Fruit fly (Drosophila melanogaster): ENCODE measurements around the gene Pcyt2.

Pcyt2 gene

dm6 chr3L:1587140-1587849 lies 34.0 kb downstream of the Pcyt2 start (continued):
- TF ChIP-seq CG3163 (GFP tag; optimal IDR thresholded peaks at IDR 0.05) = peak; percentile 51
- TF ChIP-seq CG14860 (GFP tag; IDR thresholded peaks at IDR 0.05; ENCODE audit: partially characterized antibody) = no peak
- peak; percentile 72; the same call in 2 of the 3 replicates for TF ChIP-seq z (GFP tag; IDR thresholded peaks at IDR 0.05)
- peak; percentile 68 for TF ChIP-seq Nf-YC (tag; optimal IDR thresholded peaks at IDR 0.05)
- TF ChIP-seq CG33213 (GFP tag; optimal IDR thresholded peaks at IDR 0.05) = peak; percentile 69
- TF ChIP-seq CG7928 (GFP tag; optimal IDR thresholded peaks at IDR 0.05) = peak; percentile 39
- peak; percentile 46 for TF ChIP-seq CG14710 (tag; optimal IDR thresholded peaks at IDR 0.05)
- peak; percentile 64 for TF ChIP-seq slou (GFP tag; optimal IDR thresholded peaks at IDR 0.05)
- TF ChIP-seq wor (GFP tag; IDR thresholded peaks at IDR 0.05) = peak; percentile 50
- peak; percentile 89 for TF ChIP-seq ranshi (GFP tag; IDR thresholded peaks at IDR 0.05)
- peak; percentile 68 for TF ChIP-seq CG12104 (GFP tag; optimal IDR thresholded peaks at IDR 0.05)
- TF ChIP-seq sqz (GFP tag; optimal IDR thresholded peaks at IDR 0.05) = peak; percentile 38
- peak; percentile 79; the same call in 1 of the 2 replicates for TF ChIP-seq sim (GFP tag; IDR thresholded peaks at IDR 0.05)
- TF ChIP-seq Lim3 (GFP tag; IDR thresholded peaks at IDR 0.05) = peak; percentile 48; the same call in 1 of the 2 replicates
- peak; percentile 65 for TF ChIP-seq CG18619 (GFP tag; optimal IDR thresholded peaks at IDR 0.05)
- TF ChIP-seq HLHmδ (GFP tag; optimal IDR thresholded peaks at IDR 0.05) = no peak
- peak; percentile 94 for TF ChIP-seq dysf (GFP tag; IDR thresholded peaks at IDR 0.05)
- peak; percentile 92 for TF ChIP-seq tgo (GFP tag; IDR thresholded peaks at IDR 0.05)
- TF ChIP-seq ATbp (GFP tag; optimal IDR thresholded peaks at IDR 0.05) = peak; percentile 61
- TF ChIP-seq ase (GFP tag; IDR thresholded peaks at IDR 0.05) = 0 out of 3 replicates have a peak, but pooled peaks have one; percentile 43
- TF ChIP-seq lilli (GFP tag; optimal IDR thresholded peaks at IDR 0.05) = peak; percentile 82
- TF ChIP-seq CG34422 (GFP tag; IDR thresholded peaks at IDR 0.05) = peak; percentile 91
- peak; percentile 77 for TF ChIP-seq CG12155 (GFP tag; optimal IDR thresholded peaks at IDR 0.05)
- TF ChIP-seq klu (GFP tag; IDR thresholded peaks at IDR 0.05) = peak; percentile 58
- peak; percentile 83 for TF ChIP-seq Fer3 (tag; optimal IDR thresholded peaks at IDR 0.05)
- peak; percentile 93 for TF ChIP-seq sens (GFP tag)
- TF ChIP-seq CG4854 (GFP tag; optimal IDR thresholded peaks at IDR 0.05) = peak; percentile 79
- TF ChIP-seq CkIIα-i1 (GFP tag; IDR thresholded peaks at IDR 0.05) = peak; percentile 81
- peak; percentile 77 for TF ChIP-seq CG18764 (GFP tag; optimal IDR thresholded peaks at IDR 0.05)
- TF ChIP-seq CG5180 (GFP tag; optimal IDR thresholded peaks at IDR 0.05) = peak; percentile 51
- peak; percentile 80 for TF ChIP-seq HLH54F (GFP tag; optimal IDR thresholded peaks at IDR 0.05)
- TF ChIP-seq Optix (GFP tag; IDR thresholded peaks at IDR 0.05) = peak; percentile 78; the same call in 2 of the 3 replicates
- peak; percentile 54 for TF ChIP-seq CG11723 (GFP tag; optimal IDR thresholded peaks at IDR 0.05)
- no peak for TF ChIP-seq pan (optimal IDR thresholded peaks at IDR 0.05)
- peak in 1 of 2 experiments; percentile 89 for TF ChIP-seq pan (GFP tag; optimal IDR thresholded peaks at IDR 0.05 in 1 of 2, IDR thresholded peaks at IDR 0.05 in 1 of 2)
- peak; percentile 66 for TF ChIP-seq Myb (GFP tag; optimal IDR thresholded peaks at IDR 0.05)
- TF ChIP-seq BEAF-32 (GFP tag; optimal IDR thresholded peaks at IDR 0.05) = no peak
- TF ChIP-seq CG7271 (tag; optimal IDR thresholded peaks at IDR 0.05) = no peak
- no peak for TF ChIP-seq CG2202 (tag; optimal IDR thresholded peaks at IDR 0.05)
- TF ChIP-seq CG10462 (GFP tag; optimal IDR thresholded peaks at IDR 0.05) = peak; percentile 45
- peak; percentile 49 for TF ChIP-seq Dek (tag; optimal IDR thresholded peaks at IDR 0.05)
- TF ChIP-seq trh (GFP tag; optimal IDR thresholded peaks at IDR 0.05) = peak; percentile 65
- TF ChIP-seq vnd (GFP tag; IDR thresholded peaks at IDR 0.05; ENCODE audit: partially characterized antibody) = no peak
- peak; percentile 47 for TF ChIP-seq CG4282 (GFP tag; optimal IDR thresholded peaks at IDR 0.05)
- TF ChIP-seq Nf-YB (GFP tag; optimal IDR thresholded peaks at IDR 0.05) = peak; percentile 17
- peak; percentile 76 for TF ChIP-seq Hr51 (GFP tag; optimal IDR thresholded peaks at IDR 0.05)
- TF ChIP-seq Hmx (GFP tag; optimal IDR thresholded peaks at IDR 0.05) = no peak
- peak; percentile 41 for TF ChIP-seq gcm2 (GFP tag; optimal IDR thresholded peaks at IDR 0.05)
- peak in 1 of 3 experiments; percentile 9 for TF ChIP-seq lola (GFP tag; optimal IDR thresholded peaks at IDR 0.05)

Measured in whole organism, embryonic.